Fruit fly (Drosophila melanogaster): ENCODE measurements around the gene CG3847.
A peak's percentile ranks its signal among the peaks of the same experiment; 100 is the strongest.

CG3847 gene

DNA sequence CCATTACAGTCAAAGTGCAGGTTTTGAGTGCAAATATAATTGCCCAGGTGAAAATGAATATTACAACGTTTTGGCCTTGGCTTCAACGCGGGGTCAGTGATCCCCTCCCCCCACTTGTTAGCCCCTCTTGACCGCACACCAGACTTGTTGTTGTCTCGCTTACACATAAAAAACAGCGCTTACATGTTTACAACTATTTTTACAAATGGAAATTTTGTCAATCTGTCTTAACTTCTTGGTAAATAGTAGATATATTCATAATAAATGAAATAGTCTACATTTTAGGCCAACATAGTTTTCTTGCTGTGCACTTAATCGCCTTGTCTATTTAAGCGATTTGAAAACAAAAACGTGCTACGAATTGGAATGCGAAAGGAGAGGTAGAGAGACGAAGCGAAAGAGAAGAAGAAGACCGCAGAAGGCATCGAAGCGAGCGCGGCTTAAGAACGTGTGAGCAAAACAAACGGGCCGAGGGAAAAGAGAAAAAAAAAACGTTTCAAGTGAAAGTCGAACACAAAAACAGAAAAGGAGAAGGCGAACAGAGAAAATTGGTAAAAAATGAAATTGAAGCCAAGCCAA, 6.8 kb upstream of the CG3847 start:
- no peak for TF ChIP-seq Dfd (GFP tag; optimal IDR thresholded peaks at IDR 0.05)
- TF ChIP-seq psq (GFP tag; optimal IDR thresholded peaks at IDR 0.05) = peak; percentile 87

DNA sequence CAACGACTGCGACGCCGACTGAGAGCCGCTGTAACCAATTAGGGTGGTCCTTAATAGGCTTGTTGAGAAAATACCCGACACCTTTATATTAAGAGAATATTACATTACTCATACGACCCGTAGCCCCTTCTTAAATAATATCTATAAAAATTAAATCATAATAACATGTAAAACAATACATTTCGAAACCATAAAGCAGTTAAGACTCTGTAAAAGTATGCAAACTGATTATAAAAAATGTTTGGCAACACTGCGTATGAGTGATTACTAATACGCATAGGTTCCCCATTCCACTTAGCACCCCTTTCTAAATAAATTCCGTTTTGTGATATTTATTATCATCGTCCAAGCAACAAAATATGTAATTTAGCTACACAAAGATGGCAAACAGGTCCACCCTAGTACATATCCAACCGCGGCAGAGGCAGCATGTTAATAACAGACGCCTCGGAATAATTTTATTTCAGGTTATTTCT, 6.3 kb upstream of the CG3847 start:
- TF ChIP-seq br (GFP tag; optimal IDR thresholded peaks at IDR 0.05) = peak; percentile 79
- no peak for TF ChIP-seq Mio (GFP tag; optimal IDR thresholded peaks at IDR 0.05)
- no peak for TF ChIP-seq N (GFP tag; optimal IDR thresholded peaks at IDR 0.05)
- no peak for TF ChIP-seq Vsx2 (GFP tag; optimal IDR thresholded peaks at IDR 0.05; ENCODE audit: partially characterized antibody)
- TF ChIP-seq dmrt93B (GFP tag; optimal IDR thresholded peaks at IDR 0.05) = peak; percentile 85
- TF ChIP-seq HLH106 (tag; optimal IDR thresholded peaks at IDR 0.05) = peak; percentile 88
- no peak for TF ChIP-seq tai (GFP tag; optimal IDR thresholded peaks at IDR 0.05)
- peak; percentile 92 for TF ChIP-seq Sp1 (GFP tag; optimal IDR thresholded peaks at IDR 0.05)
- peak; percentile 49 for TF ChIP-seq Hnf4 (GFP tag; optimal IDR thresholded peaks at IDR 0.05)
- peak; percentile 76 for TF ChIP-seq OdsH (GFP tag; optimal IDR thresholded peaks at IDR 0.05)
- no peak for TF ChIP-seq CrebA (GFP tag; optimal IDR thresholded peaks at IDR 0.05; ENCODE audit: borderline replicate concordance)
- peak; percentile 66 for TF ChIP-seq sv (GFP tag; optimal IDR thresholded peaks at IDR 0.05)
- peak; percentile 57 for TF ChIP-seq ey (GFP tag; optimal IDR thresholded peaks at IDR 0.05)
- TF ChIP-seq Hr78 (GFP tag; optimal IDR thresholded peaks at IDR 0.05) = no peak
- TF ChIP-seq jim (GFP tag; optimal IDR thresholded peaks at IDR 0.05) = no peak
- TF ChIP-seq Dif (GFP tag; optimal IDR thresholded peaks at IDR 0.05; ENCODE audit: partially characterized antibody) = no peak
- no peak for TF ChIP-seq usp (GFP tag; optimal IDR thresholded peaks at IDR 0.05)
- TF ChIP-seq Dfd (GFP tag; optimal IDR thresholded peaks at IDR 0.05) = no peak
- no peak for TF ChIP-seq lola (GFP tag; optimal IDR thresholded peaks at IDR 0.05)
- peak; percentile 75 for TF ChIP-seq h (GFP tag; optimal IDR thresholded peaks at IDR 0.05)
- peak; percentile 30 for TF ChIP-seq brk (GFP tag; optimal IDR thresholded peaks at IDR 0.05)
- TF ChIP-seq Hr83 (GFP tag; optimal IDR thresholded peaks at IDR 0.05; ENCODE audit: poor library complexity, severe bottlenecking) = no peak
- no peak for TF ChIP-seq GATAd (GFP tag; optimal IDR thresholded peaks at IDR 0.05)
- no peak for TF ChIP-seq Jra (GFP tag; optimal IDR thresholded peaks at IDR 0.05)
- TF ChIP-seq woc (GFP tag; optimal IDR thresholded peaks at IDR 0.05) = no peak
- TF ChIP-seq foxo (GFP tag; optimal IDR thresholded peaks at IDR 0.05) = peak in 1 of 2 experiments; percentile 78
- peak; percentile 72 for TF ChIP-seq CG9705 (GFP tag; optimal IDR thresholded peaks at IDR 0.05)
- TF ChIP-seq sage (GFP tag; optimal IDR thresholded peaks at IDR 0.05) = no peak
- TF ChIP-seq psq (GFP tag; optimal IDR thresholded peaks at IDR 0.05) = peak; percentile 51
- no peak for TF ChIP-seq dsf (GFP tag; optimal IDR thresholded peaks at IDR 0.05; ENCODE audit: borderline replicate concordance)
- TF ChIP-seq pan (optimal IDR thresholded peaks at IDR 0.05) = no peak
- no peak for TF ChIP-seq dl (GFP tag; optimal IDR thresholded peaks at IDR 0.05; ENCODE audit: insufficient read depth in 1 of 2, partially characterized antibody in 2 of 2)
- TF ChIP-seq Rel (GFP tag; optimal IDR thresholded peaks at IDR 0.05) = no peak
- TF ChIP-seq Rel (tag; optimal IDR thresholded peaks at IDR 0.05) = peak; percentile 42
- TF ChIP-seq fru (GFP tag; optimal IDR thresholded peaks at IDR 0.05) = peak; percentile 78
- TF ChIP-seq Abd-B (GFP tag; optimal IDR thresholded peaks at IDR 0.05) = no peak
- TF ChIP-seq rgr (GFP tag; optimal IDR thresholded peaks at IDR 0.05) = peak; percentile 73
- no peak for TF ChIP-seq CG32264 (GFP tag; optimal IDR thresholded peaks at IDR 0.05)
- no peak for TF ChIP-seq Myc (optimal IDR thresholded peaks at IDR 0.05)

DNA sequence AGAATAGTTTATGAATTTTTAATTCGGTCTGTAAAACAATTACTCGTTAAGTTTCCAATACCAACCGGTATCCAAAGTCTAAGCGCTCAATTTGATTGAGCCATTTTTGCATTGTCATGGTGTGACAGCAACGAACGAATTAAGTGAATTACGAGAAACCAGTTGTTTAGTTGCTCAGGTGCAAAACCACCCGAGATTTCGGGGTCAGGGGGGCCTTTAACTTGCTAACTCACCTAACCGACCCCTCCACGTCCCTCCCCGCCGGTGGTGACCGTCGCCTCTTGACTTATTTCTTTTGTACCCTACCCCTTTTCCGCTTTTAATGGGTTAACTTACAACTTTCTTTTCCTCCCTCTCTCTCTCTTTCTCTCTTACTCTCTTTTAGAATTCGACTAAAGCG, 5.2 kb upstream of the CG3847 start:
- TF ChIP-seq rgr (GFP tag; optimal IDR thresholded peaks at IDR 0.05) (no peak), usp (GFP tag; optimal IDR thresholded peaks at IDR 0.05) (no peak), woc (GFP tag; optimal IDR thresholded peaks at IDR 0.05) (no peak), psq (GFP tag; optimal IDR thresholded peaks at IDR 0.05) (peak; percentile 43), N (GFP tag; optimal IDR thresholded peaks at IDR 0.05) (no peak), Dif (GFP tag; optimal IDR thresholded peaks at IDR 0.05; ENCODE audit: partially characterized antibody) (no peak), CG32264 (GFP tag; optimal IDR thresholded peaks at IDR 0.05) (no peak), Rel (GFP tag; optimal IDR thresholded peaks at IDR 0.05) (no peak), Rel (tag; optimal IDR thresholded peaks at IDR 0.05) (peak; percentile 7), CrebA (GFP tag; optimal IDR thresholded peaks at IDR 0.05; ENCODE audit: borderline replicate concordance) (no peak), brk (GFP tag; optimal IDR thresholded peaks at IDR 0.05) (no peak), pan (optimal IDR thresholded peaks at IDR 0.05) (no peak), dmrt93B (GFP tag; optimal IDR thresholded peaks at IDR 0.05) (no peak), dsf (GFP tag; optimal IDR thresholded peaks at IDR 0.05; ENCODE audit: borderline replicate concordance) (no peak), Abd-B (GFP tag; optimal IDR thresholded peaks at IDR 0.05) (no peak), Mio (GFP tag; optimal IDR thresholded peaks at IDR 0.05) (no peak)

All from whole organism, wandering third instar larva.